Worm (Caenorhabditis elegans) whole organism, L1 larva: ENCODE measurements around the gene gcc-2.

Experiments
- C34B4.2 ChIP-seq: sonication (generic microtip); optimal IDR thresholded peaks from 2 replicates; lab custom pipeline; 2017; ENCODE audit warnings: mild to moderate bottlenecking, missing genetic modification characterization, missing compliant biosample characterization
- ceh-8 ChIP-seq: fragments of 200-800 bp; sonication (Bioruptor generic); optimal IDR thresholded peaks from 2 replicates; lab custom pipeline; 2018; ENCODE audit warnings: mild to moderate bottlenecking, missing genetic modification characterization, moderate library complexity, missing compliant biosample characterization
- elt-3 ChIP-seq, 6 experiments: fragments of 150-350 bp in 1 of 6; sonication (generic microtip); optimal IDR thresholded peaks; 2 replicates each; lab custom pipeline; 2017 to 2018; ENCODE audit warnings: missing biosample characterization in 6 of 6, missing genetic modification characterization in 6 of 6, inconsistent platforms in 1 of 6
- mdl-1 ChIP-seq, 2 experiments: fragments of 150-350 bp; optimal IDR thresholded peaks; 2 replicates each; lab custom pipeline; 2014 to 2017; ENCODE audit warnings: missing biosample characterization in 2 of 2, missing genetic modification characterization in 2 of 2, inconsistent platforms in 1 of 2
- nhr-11 ChIP-seq: fragments of 150-350 bp; optimal IDR thresholded peaks from 2 replicates; lab custom pipeline; 2014; ENCODE audit warnings: missing biosample characterization, missing genetic modification characterization
- nhr-237 ChIP-seq: fragments of 150-350 bp; optimal IDR thresholded peaks from 2 replicates; lab custom pipeline; 2014; ENCODE audit warnings: missing biosample characterization, missing genetic modification characterization
- nhr-28 ChIP-seq: fragments of 150-350 bp; optimal IDR thresholded peaks from 2 replicates; lab custom pipeline; 2014; ENCODE audit warnings: missing biosample characterization, missing genetic modification characterization
- rnt-1 ChIP-seq: sonication (generic microtip); optimal IDR thresholded peaks from 2 replicates; lab custom pipeline; 2016; ENCODE audit warnings: mild to moderate bottlenecking, missing genetic modification characterization, moderate library complexity, missing compliant biosample characterization

DNA sequence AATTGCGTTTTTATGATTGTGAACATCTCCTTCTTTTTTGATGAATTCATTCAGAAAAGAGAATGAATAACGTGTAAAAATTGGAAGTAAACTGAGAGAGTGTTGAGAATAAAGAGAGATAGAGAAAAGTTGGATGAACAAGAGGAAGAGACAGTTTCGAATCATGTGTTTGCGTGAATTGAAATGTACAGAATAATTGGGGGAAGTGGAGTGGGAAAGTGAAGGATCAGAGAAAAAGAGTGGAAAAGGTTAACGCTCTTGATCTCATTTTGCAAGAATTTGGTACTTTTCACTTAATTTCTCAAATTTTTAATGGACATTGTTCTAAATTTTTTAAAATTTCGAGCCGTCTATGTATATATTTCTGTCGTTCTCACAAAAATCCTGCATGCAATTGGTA, 28.6 kb downstream of the gcc-2 start:
- TF ChIP-seq nhr-11 (tag; lab: Kevin White, UChicago) = no peak
- no peak for TF ChIP-seq C34B4.2 (tag; lab: Kevin White, UChicago)
- TF ChIP-seq mdl-1 (tag; optimal IDR thresholded peaks at IDR 0.05; lab: Kevin White, UChicago) = no peak
- no peak for TF ChIP-seq nhr-237
- TF ChIP-seq ceh-8 (GFP tag; lab: Kevin White, UChicago) = no peak
- no peak for TF ChIP-seq nhr-28 (tag; lab: Kevin White, UChicago)
- peak in 1 of 6 experiments; percentile 27 for TF ChIP-seq elt-3 (tag; optimal IDR thresholded peaks at IDR 0.05; lab: Kevin White, UChicago)
- TF ChIP-seq rnt-1 (tag; lab: Kevin White, UChicago) = no peak
